Worm (Caenorhabditis elegans) whole organism, late embryonic: ENCODE results near the gene spi-1.

Experiments used
- C08G9.2 ChIP-seq: sonication (generic microtip); optimal IDR thresholded peaks from 2 replicates; lab custom pipeline; 2016; ENCODE audit warnings: mild to moderate bottlenecking, missing genetic modification characterization, moderate library complexity, missing compliant biosample characterization
- C38D4.7 ChIP-seq: fragments of 200-800 bp; sonication (Bioruptor generic); optimal IDR thresholded peaks from 2 replicates; lab custom pipeline; 2018; ENCODE audit warnings: mild to moderate bottlenecking, missing genetic modification characterization, moderate library complexity, missing compliant biosample characterization
- K09A11.1 ChIP-seq: sonication (generic microtip); optimal IDR thresholded peaks from 2 replicates; lab custom pipeline; 2017; ENCODE audit warnings: antibody characterized with exemption, mild to moderate bottlenecking, missing genetic modification characterization, missing compliant biosample characterization; ENCODE audit not compliant: insufficient read depth
- Y22D7AL.16 ChIP-seq: sonication (generic microtip); optimal IDR thresholded peaks from 2 replicates; lab custom pipeline; 2016; ENCODE audit warnings: missing genetic modification characterization, missing compliant biosample characterization
- ahr-1 ChIP-seq: sonication (generic microtip); optimal IDR thresholded peaks from 2 replicates; lab custom pipeline; 2016; ENCODE audit warnings: missing genetic modification characterization, missing compliant biosample characterization
- ama-1 ChIP-seq: fragments of 150-350 bp; optimal IDR thresholded peaks from 2 replicates; lab custom pipeline; 2014
- ceh-14 ChIP-seq: sonication (generic microtip); optimal IDR thresholded peaks from 2 replicates; lab custom pipeline; 2016; ENCODE audit warnings: missing genotype, missing genetic modification characterization, missing compliant biosample characterization
- ceh-2 ChIP-seq: sonication (generic microtip); optimal IDR thresholded peaks from 2 replicates; lab custom pipeline; 2016; ENCODE audit warnings: missing genotype, missing genetic modification characterization, missing compliant biosample characterization
- ceh-31 ChIP-seq: sonication (generic microtip); optimal IDR thresholded peaks from 2 replicates; lab custom pipeline; 2016; ENCODE audit warnings: missing genetic modification characterization, missing compliant biosample characterization
- ceh-34 ChIP-seq: sonication (generic microtip); optimal IDR thresholded peaks from 2 replicates; lab custom pipeline; 2016; ENCODE audit warnings: mild to moderate bottlenecking, missing genetic modification characterization, missing compliant biosample characterization
- ceh-6 ChIP-seq: fragments of 200-800 bp; sonication (Bioruptor generic); optimal IDR thresholded peaks from 2 replicates; lab custom pipeline; 2018; ENCODE audit warnings: mild to moderate bottlenecking, missing genetic modification characterization, missing compliant biosample characterization
- dmd-4 ChIP-seq: sonication (generic microtip); optimal IDR thresholded peaks from 2 replicates; lab custom pipeline; 2016; ENCODE audit warnings: borderline replicate concordance, missing genetic modification characterization, missing compliant biosample characterization
- dve-1 ChIP-seq: sonication (generic microtip); optimal IDR thresholded peaks from 2 replicates; lab custom pipeline; 2017; ENCODE audit warnings: antibody characterized with exemption, mild to moderate bottlenecking, missing genetic modification characterization, missing compliant biosample characterization
- elt-2 ChIP-seq: sonication (generic microtip); optimal IDR thresholded peaks from 2 replicates; lab custom pipeline; 2016; ENCODE audit warnings: missing genetic modification reagents, missing genetic modification characterization, missing compliant biosample characterization
- ets-4 ChIP-seq: sonication (generic microtip); optimal IDR thresholded peaks from 2 replicates; lab custom pipeline; 2016; ENCODE audit warnings: missing genetic modification characterization, missing compliant biosample characterization
- fax-1 ChIP-seq: sonication (generic microtip); optimal IDR thresholded peaks from 2 replicates; lab custom pipeline; 2016; ENCODE audit warnings: missing genotype, missing genetic modification characterization, missing compliant biosample characterization
- fkh-10 ChIP-seq: fragments of 150-350 bp; optimal IDR thresholded peaks from 2 replicates; lab custom pipeline; 2014; ENCODE audit warnings: missing biosample characterization, missing genetic modification reagents, missing genetic modification characterization
- gmeb-2 ChIP-seq: sonication (generic microtip); optimal IDR thresholded peaks from 2 replicates; lab custom pipeline; 2016; ENCODE audit warnings: missing genetic modification characterization, inconsistent platforms, missing compliant biosample characterization
- hlh-13 ChIP-seq: fragments of 200-800 bp; sonication (Bioruptor generic); optimal IDR thresholded peaks from 2 replicates; lab custom pipeline; 2018; ENCODE audit warnings: mild to moderate bottlenecking, missing genetic modification characterization, missing compliant biosample characterization
- hlh-15 ChIP-seq: sonication (generic microtip); optimal IDR thresholded peaks from 2 replicates; lab custom pipeline; 2016; ENCODE audit warnings: missing genetic modification characterization, missing compliant biosample characterization
- hlh-30 ChIP-seq: sonication (generic microtip); optimal IDR thresholded peaks from 2 replicates; lab custom pipeline; 2017; ENCODE audit warnings: antibody characterized with exemption, missing genetic modification characterization, missing compliant biosample characterization; ENCODE audit not compliant: insufficient read depth
- hlh-8 ChIP-seq: sonication (generic microtip); optimal IDR thresholded peaks from 2 replicates; lab custom pipeline; 2016; ENCODE audit warnings: missing genotype, missing genetic modification characterization, missing compliant biosample characterization
- lim-6 ChIP-seq: sonication (generic microtip); optimal IDR thresholded peaks from 2 replicates; lab custom pipeline; 2016; ENCODE audit warnings: missing genetic modification characterization, missing compliant biosample characterization
- lin-11 ChIP-seq: fragments of 200-800 bp; sonication (Bioruptor generic); optimal IDR thresholded peaks from 2 replicates; lab custom pipeline; 2018; ENCODE audit warnings: mild to moderate bottlenecking, missing genetic modification characterization, missing compliant biosample characterization
- nhr-11 ChIP-seq: fragments of 150-350 bp; optimal IDR thresholded peaks from 2 replicates; lab custom pipeline; 2014; ENCODE audit warnings: missing biosample characterization, missing genetic modification characterization
- nhr-232 ChIP-seq: sonication (generic microtip); optimal IDR thresholded peaks from 2 replicates; lab custom pipeline; 2016; ENCODE audit warnings: missing genetic modification characterization, missing compliant biosample characterization
- pag-3 ChIP-seq: sonication (generic microtip); optimal IDR thresholded peaks from 2 replicates; lab custom pipeline; 2016; ENCODE audit warnings: missing compliant biosample characterization, missing genetic modification characterization, borderline replicate concordance
- pat-9 ChIP-seq: fragments of 200-800 bp; sonication (Bioruptor generic); optimal IDR thresholded peaks from 2 replicates; lab custom pipeline; 2018; ENCODE audit warnings: mild to moderate bottlenecking, missing genetic modification characterization, moderate library complexity, missing compliant biosample characterization
- pros-1 ChIP-seq: fragments of 150-350 bp; optimal IDR thresholded peaks from 2 replicates; lab custom pipeline; 2014; ENCODE audit warnings: missing biosample characterization, missing genetic modification reagents, missing genetic modification characterization
- rnt-1 ChIP-seq: sonication (generic microtip); optimal IDR thresholded peaks from 2 replicates; lab custom pipeline; 2016; ENCODE audit warnings: missing genetic modification characterization, missing compliant biosample characterization
- sox-2 ChIP-seq: fragments of 200-800 bp; sonication (Bioruptor generic); IDR thresholded peaks from 2 replicates; pipeline ENCODE4 v1.3.6; 2022; ENCODE audit warnings: missing genetic modification reagents, missing genetic modification characterization, missing compliant biosample characterization
- tbx-2 ChIP-seq: sonication (generic microtip); optimal IDR thresholded peaks from 2 replicates; lab custom pipeline; 2016; ENCODE audit warnings: missing genetic modification characterization, missing compliant biosample characterization
- tbx-7 ChIP-seq: sonication (generic microtip); optimal IDR thresholded peaks from 2 replicates; lab custom pipeline; 2016; ENCODE audit warnings: missing genotype, missing genetic modification characterization, missing compliant biosample characterization
- ttx-3 ChIP-seq: sonication (generic microtip); optimal IDR thresholded peaks from 2 replicates; lab custom pipeline; 2016; ENCODE audit warnings: missing genetic modification reagents, missing genetic modification characterization, missing compliant biosample characterization
- unc-42 ChIP-seq: sonication (generic microtip); optimal IDR thresholded peaks from 2 replicates; lab custom pipeline; 2016; ENCODE audit warnings: missing genotype, missing genetic modification characterization, missing compliant biosample characterization
- unc-55 ChIP-seq: sonication (generic microtip); optimal IDR thresholded peaks from 2 replicates; lab custom pipeline; 2017; ENCODE audit warnings: missing biosample characterization, missing genetic modification reagents, missing genetic modification characterization
- unc-86 ChIP-seq: sonication (generic microtip); optimal IDR thresholded peaks from 2 replicates; lab custom pipeline; 2016; ENCODE audit warnings: missing genetic modification characterization, missing compliant biosample characterization
- zip-5 ChIP-seq: sonication (generic microtip); optimal IDR thresholded peaks from 2 replicates; lab custom pipeline; 2016; ENCODE audit warnings: missing genetic modification characterization, missing compliant biosample characterization

The spi-1 gene

DNA sequence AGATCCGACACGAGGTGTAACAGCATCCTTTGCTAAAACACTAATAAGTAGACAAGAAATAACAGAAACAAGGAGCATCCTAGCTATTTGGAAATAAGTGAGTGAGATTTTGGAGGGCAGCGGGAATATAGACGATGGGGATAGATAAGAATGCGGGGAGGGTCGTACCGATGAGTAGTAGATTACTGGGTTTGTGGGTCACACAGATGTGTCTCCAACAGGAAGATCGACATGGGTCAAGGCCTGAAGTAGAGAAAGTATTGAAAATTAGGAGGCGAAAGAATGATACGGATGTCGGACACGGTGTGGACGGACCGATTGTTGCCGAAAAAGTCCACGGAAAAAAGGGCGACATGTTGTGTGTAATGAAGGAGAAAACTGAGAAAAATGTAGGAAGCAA, 38.3 kb downstream of the spi-1 start, which contains the start of gene wrt-10:
TSS of gene wrt-10 (minus strand) at position 195 of the 400 bp plus-strand sequence.
- TF ChIP-seq nhr-11 (tag; lab: Kevin White, UChicago) (no peak), unc-86 (tag; lab: Kevin White, UChicago) (no peak), fkh-10 (no peak), pros-1 (tag; lab: Kevin White, UChicago) (no peak), pag-3 (tag; lab: Kevin White, UChicago) (no peak), hlh-13 (GFP tag; lab: Kevin White, UChicago) (no peak), ahr-1 (tag; lab: Kevin White, UChicago) (no peak), dmd-4 (tag; lab: Kevin White, UChicago) (no peak), ama-1 (no peak), sox-2 (GFP tag; lab: Robert Waterston, UW) (no peak), ceh-6 (no peak), zip-5 (tag; lab: Kevin White, UChicago) (no peak), K09A11.1 (no peak), Y22D7AL.16 (no peak), ceh-31 (no peak), tbx-7 (tag; lab: Kevin White, UChicago) (no peak), lin-11 (tag; lab: Kevin White, UChicago) (no peak), hlh-30 (no peak)

DNA sequence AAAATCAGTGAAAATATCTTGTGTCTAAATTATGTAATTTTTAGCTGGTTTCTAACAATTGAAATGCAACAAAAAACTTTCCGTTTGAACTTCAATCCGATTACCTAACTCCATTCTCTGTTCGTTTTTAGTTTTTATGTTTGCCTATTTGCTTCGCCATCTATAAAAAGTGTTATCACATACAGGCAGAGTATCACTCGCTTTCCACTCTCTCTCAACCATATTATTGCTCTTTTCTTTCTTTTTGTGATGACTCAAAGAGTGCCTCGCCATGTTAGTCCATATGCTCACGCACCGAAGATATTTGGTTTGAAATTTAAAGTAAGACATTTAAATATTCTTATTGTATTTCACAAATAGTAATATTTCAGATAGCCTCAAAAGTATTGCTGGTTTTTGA, 38.9 kb downstream of the spi-1 start, which contains the start of gene ZK1290.13:
TSS of gene ZK1290.13 (plus strand) at position 73 of the 400 bp plus-strand sequence.
- TF ChIP-seq pat-9 (no peak), hlh-30 (no peak), unc-86 (tag; lab: Kevin White, UChicago) (no peak), hlh-15 (no peak), fax-1 (no peak), dve-1 (tag; lab: Kevin White, UChicago) (no peak)

DNA sequence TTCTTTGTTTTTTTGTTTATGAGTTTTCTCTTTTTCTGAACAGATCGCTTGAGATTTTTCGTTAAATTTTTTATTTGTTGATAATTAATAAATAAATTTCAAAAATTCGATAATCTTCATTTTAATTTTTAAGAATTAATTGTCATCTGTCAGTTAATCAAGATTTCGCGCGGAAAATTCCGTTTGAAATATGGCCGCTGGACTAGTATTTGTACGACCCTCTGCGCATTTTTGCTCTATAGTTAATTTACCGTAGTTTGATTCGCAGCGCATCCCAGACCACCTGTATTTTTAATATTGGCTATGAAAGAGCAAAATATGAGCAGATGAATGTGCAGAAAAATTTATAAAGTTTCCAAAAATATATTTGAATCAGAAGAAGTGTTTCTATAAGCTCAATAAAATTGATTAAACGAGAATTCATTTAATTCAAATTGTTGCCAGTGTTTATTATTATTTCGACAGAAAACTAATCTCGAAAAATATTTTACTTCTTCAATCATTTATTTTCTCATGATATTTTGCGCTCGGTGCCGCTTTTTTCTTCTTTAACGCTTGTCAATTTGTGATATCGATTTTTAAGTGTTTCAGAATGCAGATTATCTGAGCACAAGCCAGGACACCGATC, 41.7 kb downstream of the spi-1 start, which contains the start of gene nfi-1:
TSS of gene nfi-1 (plus strand) at position 578 of the 628 bp plus-strand sequence.
- TF ChIP-seq tbx-2 (tag; lab: Kevin White, UChicago) (peak; percentile 62), C08G9.2 (peak; percentile 74), unc-42 (tag; lab: Kevin White, UChicago) (peak; percentile 47), fax-1 (peak; percentile 17), hlh-8 (tag; lab: Kevin White, UChicago) (peak; percentile 38), elt-2 (tag; lab: Kevin White, UChicago) (peak; percentile 44), ceh-14 (tag; lab: Kevin White, UChicago) (no peak), ceh-6 (no peak), ets-4 (tag; lab: Kevin White, UChicago) (peak; percentile 61), ceh-2 (tag; lab: Kevin White, UChicago) (peak; percentile 70), lim-6 (tag; lab: Kevin White, UChicago) (peak; percentile 7), rnt-1 (no peak), ceh-31 (peak; percentile 67)

DNA sequence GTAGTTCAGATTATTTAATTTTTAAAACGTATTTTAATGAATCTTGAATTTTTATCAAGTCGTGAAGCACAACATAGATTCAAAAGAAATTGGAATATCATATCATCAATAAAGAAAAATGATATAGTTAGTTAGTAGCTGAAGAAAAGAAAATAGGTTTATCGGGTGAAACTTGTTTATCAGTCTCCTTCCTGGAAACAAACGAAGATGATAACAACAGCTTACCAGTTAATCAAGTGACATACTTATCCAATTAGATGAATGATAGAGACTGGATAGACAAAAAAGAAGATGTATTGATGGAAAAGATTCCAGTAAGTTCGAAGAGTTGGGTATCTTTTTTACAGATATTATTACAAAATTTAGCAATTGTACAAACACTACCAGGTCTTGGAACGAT, 46.9 kb downstream of the spi-1 start:
- TF ChIP-seq sox-2 (GFP tag; lab: Robert Waterston, UW) (no peak), hlh-30 (no peak), dmd-4 (tag; lab: Kevin White, UChicago) (no peak), hlh-13 (GFP tag; lab: Kevin White, UChicago) (no peak), gmeb-2 (tag; lab: Kevin White, UChicago) (no peak), fkh-10 (no peak), pat-9 (no peak), ceh-34 (no peak), hlh-8 (tag; lab: Kevin White, UChicago) (no peak), C38D4.7 (no peak), ceh-14 (tag; lab: Kevin White, UChicago) (no peak), unc-55 (GFP tag; lab: Kevin White, UChicago) (no peak), nhr-232 (tag; lab: Kevin White, UChicago) (no peak), ceh-2 (tag; lab: Kevin White, UChicago) (no peak), tbx-7 (tag; lab: Kevin White, UChicago) (no peak), ets-4 (tag; lab: Kevin White, UChicago) (no peak), ttx-3 (tag; lab: Kevin White, UChicago) (no peak), zip-5 (tag; lab: Kevin White, UChicago) (no peak)
- TF ChIP-seq, all 69 proteins: peak for 0
